Fruit fly (Drosophila melanogaster) whole organism: ENCODE measurements around the gene CG43845.

Source experiments
- pan ChIP-seq: fragments of >200 bp; optimal IDR thresholded peaks from 2 replicates; lab custom pipeline; 2017
- usp ChIP-seq: fragments of >200 bp; optimal IDR thresholded peaks from 2 replicates; lab custom pipeline; 2017; ENCODE audit warnings: missing biosample characterization, missing genetic modification characterization, mixed read lengths

DNA sequence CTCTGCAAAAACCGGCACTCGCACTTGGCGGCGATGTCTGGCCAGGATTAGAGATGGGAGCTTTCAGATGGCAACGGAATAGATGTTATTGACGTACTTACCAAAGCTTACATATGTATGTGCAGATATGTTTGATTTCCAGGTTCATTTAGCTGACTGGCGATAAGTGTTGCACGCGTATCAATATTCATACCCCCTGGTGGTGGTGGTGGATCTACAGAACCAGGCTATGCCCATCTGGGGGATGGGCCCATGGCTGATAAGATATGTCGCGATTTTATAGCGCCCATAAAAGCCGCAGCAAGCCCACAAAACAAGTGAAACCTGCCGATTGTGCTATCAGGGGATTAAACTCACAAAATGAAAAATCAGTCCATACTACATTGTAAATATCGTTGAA lies 48.8 kb upstream of the CG43845 start:
- TF ChIP-seq usp (GFP tag; lab: Kevin White, UChicago) (no peak), pan (lab: Kevin White, UChicago) (no peak)
